Worm (Caenorhabditis elegans) whole organism, young adult: ENCODE measurements around the gene twk-8.

ENCODE experiments used
- C17E4.6 ChIP-seq: fragments of 200-800 bp; sonication (Bioruptor generic); IDR thresholded peaks from 2 replicates; pipeline ENCODE4 v1.3.6; 2022; ENCODE audit warnings: missing genetic modification reagents, missing genetic modification characterization, missing compliant biosample characterization
- F49E8.2 ChIP-seq: sonication (generic microtip); optimal IDR thresholded peaks from 3 replicates; lab custom pipeline; 2017; ENCODE audit warnings: missing genetic modification characterization, mild to moderate bottlenecking, missing compliant biosample characterization, antibody characterized with exemption, moderate library complexity; ENCODE audit not compliant: insufficient read depth
- F52B5.7 ChIP-seq: sonication (generic microtip); optimal IDR thresholded peaks from 2 replicates; lab custom pipeline; 2016; ENCODE audit warnings: mild to moderate bottlenecking, missing genetic modification characterization, missing compliant biosample characterization
- F57A8.1 ChIP-seq: fragments of 200-800 bp; sonication (Bioruptor generic); optimal IDR thresholded peaks from 2 replicates; lab custom pipeline; 2018; ENCODE audit warnings: mild to moderate bottlenecking, missing genetic modification characterization, moderate library complexity, missing compliant biosample characterization
- K11D2.4 ChIP-seq: fragments of 200-800 bp; sonication (Bioruptor generic); IDR thresholded peaks from 2 replicates; pipeline ENCODE4 v1.3.6; 2022; ENCODE audit warnings: missing genetic modification reagents, missing genetic modification characterization, missing compliant biosample characterization
- aptf-2 ChIP-seq: fragments of 200-800 bp; sonication (Bioruptor generic); conservative IDR thresholded peaks from 2 replicates; pipeline ENCODE4 v1.3.6; 2022; ENCODE audit warnings: missing genetic modification reagents, missing genetic modification characterization, missing compliant biosample characterization
- athp-1 ChIP-seq: sonication (generic microtip); optimal IDR thresholded peaks from 2 replicates; lab custom pipeline; 2017; ENCODE audit warnings: mild to moderate bottlenecking, missing genetic modification characterization, missing compliant biosample characterization
- cebp-1 ChIP-seq, 2 experiments: fragments of 200-800 bp in 1 of 2; sonication (Bioruptor generic) in 1 of 2; sonication (generic microtip) in 1 of 2; IDR thresholded peaks in 1 of 2; optimal IDR thresholded peaks in 1 of 2; 2 replicates each; pipeline versions ENCODE4 v1.3.6 to Lab custom; 2017 to 2022; ENCODE audit warnings: missing compliant biosample characterization in 2 of 2, missing genetic modification characterization in 2 of 2, mild to moderate bottlenecking in 1 of 2, missing genetic modification reagents in 1 of 2, moderate library complexity in 1 of 2
- ceh-100 ChIP-seq: fragments of 200-800 bp; sonication (Bioruptor generic); IDR thresholded peaks from 2 replicates; pipeline ENCODE4 v1.3.6; 2022; ENCODE audit warnings: missing genetic modification reagents, missing genetic modification characterization, missing compliant biosample characterization
- ceh-40 ChIP-seq: fragments of 200-800 bp; sonication (Bioruptor generic); IDR thresholded peaks from 2 replicates; pipeline ENCODE4 v1.3.6; 2022; ENCODE audit warnings: missing genetic modification characterization, missing compliant biosample characterization
- dpff-1 ChIP-seq: sonication (generic microtip); optimal IDR thresholded peaks from 2 replicates; lab custom pipeline; 2017; ENCODE audit warnings: mild to moderate bottlenecking, missing genetic modification characterization, missing compliant biosample characterization
- dpl-1 ChIP-seq: fragments of 150-350 bp; optimal IDR thresholded peaks from 2 replicates; lab custom pipeline; 2014; ENCODE audit warnings: missing biosample characterization, missing genetic modification reagents, missing genetic modification characterization
- egl-18 ChIP-seq: fragments of 200-800 bp; sonication (Bioruptor generic); IDR thresholded peaks from 2 replicates; pipeline ENCODE4 v1.3.6; 2022; ENCODE audit warnings: missing genetic modification reagents, missing genetic modification characterization, missing compliant biosample characterization
- ekl-4 ChIP-seq: fragments of 200-800 bp; sonication (Bioruptor generic); IDR thresholded peaks from 2 replicates; pipeline ENCODE4 v1.3.6; 2022; ENCODE audit warnings: missing genetic modification reagents, missing genetic modification characterization, missing compliant biosample characterization
- hlh-12 ChIP-seq: sonication (generic microtip); optimal IDR thresholded peaks from 2 replicates; lab custom pipeline; 2016; ENCODE audit warnings: missing genetic modification characterization, missing compliant biosample characterization
- hmg-1.2 ChIP-seq: fragments of 200-800 bp; sonication (Bioruptor generic); IDR thresholded peaks from 2 replicates; pipeline ENCODE4 v1.3.6; 2022; ENCODE audit warnings: missing genetic modification reagents, missing genetic modification characterization, missing compliant biosample characterization
- lin-40 ChIP-seq: sonication (generic microtip); optimal IDR thresholded peaks from 2 replicates; lab custom pipeline; 2016; ENCODE audit warnings: missing genetic modification characterization, mild to moderate bottlenecking, missing compliant biosample characterization, missing genotype, missing genetic modification reagents
- madf-3 ChIP-seq: fragments of 200-800 bp; sonication (Bioruptor generic); IDR thresholded peaks from 2 replicates; pipeline ENCODE4 v1.3.6; 2022; ENCODE audit warnings: missing genetic modification reagents, missing genetic modification characterization, missing compliant biosample characterization
- madf-6 ChIP-seq: fragments of 200-800 bp; sonication (Bioruptor generic); IDR thresholded peaks from 2 replicates; pipeline ENCODE4 v1.3.6; 2022; ENCODE audit warnings: missing genetic modification reagents, missing genetic modification characterization, missing compliant biosample characterization
- nhr-27 ChIP-seq: fragments of 200-800 bp; sonication (Bioruptor generic); optimal IDR thresholded peaks from 2 replicates; lab custom pipeline; 2018; ENCODE audit warnings: mild to moderate bottlenecking, missing genetic modification characterization, moderate library complexity, missing compliant biosample characterization
- pbrm-1 ChIP-seq: fragments of 200-800 bp; sonication (Bioruptor generic); IDR thresholded peaks from 2 replicates; pipeline ENCODE4 v1.3.6; 2022; ENCODE audit warnings: missing genetic modification reagents, missing genetic modification characterization, missing compliant biosample characterization
- repo-1 ChIP-seq: sonication (generic microtip); optimal IDR thresholded peaks from 2 replicates; lab custom pipeline; 2017; ENCODE audit warnings: mild to moderate bottlenecking, missing genetic modification characterization, missing compliant biosample characterization
- sdz-38 ChIP-seq: sonication (generic microtip); optimal IDR thresholded peaks from 2 replicates; lab custom pipeline; 2016; ENCODE audit warnings: missing genotype, missing genetic modification characterization, missing compliant biosample characterization
- snpc-1.3 ChIP-seq: sonication (generic microtip); optimal IDR thresholded peaks from 2 replicates; lab custom pipeline; 2017; ENCODE audit warnings: missing genetic modification characterization, mild to moderate bottlenecking, missing compliant biosample characterization, antibody characterized with exemption, moderate library complexity, missing genotype, missing genetic modification reagents; ENCODE audit not compliant: insufficient read depth
- sptf-2 ChIP-seq: fragments of 200-800 bp; sonication (Bioruptor generic); optimal IDR thresholded peaks from 2 replicates; lab custom pipeline; 2018; ENCODE audit warnings: mild to moderate bottlenecking, missing genetic modification characterization, missing compliant biosample characterization
- tlf-1 ChIP-seq: fragments of 200-800 bp; sonication (Bioruptor generic); optimal IDR thresholded peaks from 2 replicates; lab custom pipeline; 2018; ENCODE audit warnings: mild to moderate bottlenecking, missing genetic modification characterization, missing compliant biosample characterization
- zim-3 ChIP-seq: sonication (generic microtip); optimal IDR thresholded peaks from 2 replicates; lab custom pipeline; 2017; ENCODE audit warnings: mild to moderate bottlenecking, missing genetic modification characterization, moderate library complexity, missing compliant biosample characterization
- ztf-25 ChIP-seq: fragments of 200-800 bp; sonication (Bioruptor generic); IDR thresholded peaks from 2 replicates; pipeline ENCODE4 v1.3.6; 2022; ENCODE audit warnings: missing genetic modification reagents, missing genetic modification characterization, missing compliant biosample characterization
- ztf-28 ChIP-seq: fragments of 200-800 bp; sonication (Bioruptor generic); IDR thresholded peaks from 2 replicates; pipeline ENCODE4 v1.3.6; 2022; ENCODE audit warnings: missing genetic modification reagents, missing genetic modification characterization, missing compliant biosample characterization

Gene twk-8

DNA sequence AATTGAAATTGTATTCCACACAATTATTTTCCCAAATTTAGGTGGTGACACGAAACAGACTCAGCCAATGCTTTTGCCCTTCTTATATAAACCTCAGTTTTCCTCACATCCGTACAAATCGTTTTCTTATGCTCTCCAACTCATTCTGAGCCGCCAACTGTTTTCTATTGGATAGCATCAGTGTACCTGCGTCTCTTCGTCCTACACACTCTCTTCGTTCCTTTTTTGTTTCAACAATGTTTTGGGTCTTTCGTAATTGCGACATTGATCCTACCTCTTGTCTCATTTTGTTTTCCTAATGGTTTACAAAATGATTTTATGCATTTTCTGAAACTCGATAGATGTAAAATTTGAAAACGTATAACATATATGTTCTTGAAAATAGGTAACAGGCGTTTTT, 2.8 kb upstream of the twk-8 start:
- TF ChIP-seq snpc-1.3 (tag; lab: Kevin White, UChicago) (no peak), hmg-1.2 (peak; percentile 38; the same call in 1 of the 2 replicates)

DNA sequence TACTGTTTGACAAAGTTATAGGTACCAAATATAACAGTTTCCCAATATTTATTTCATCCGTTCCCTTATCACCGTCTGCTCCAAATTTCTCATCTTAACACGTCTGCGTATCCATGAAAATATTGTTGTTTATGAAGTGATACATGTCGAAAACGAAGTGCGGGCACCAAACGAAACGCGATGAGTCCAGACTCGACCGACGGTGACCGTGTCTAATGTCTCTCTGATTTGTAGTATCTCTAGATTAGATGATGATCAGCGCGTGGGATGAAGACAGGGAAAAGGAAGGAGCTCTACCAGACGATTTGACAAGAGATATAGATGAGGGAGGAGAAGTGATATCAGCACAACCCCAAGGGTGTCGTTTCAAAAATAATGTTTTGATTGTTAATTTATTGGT, 2.0 kb upstream of the twk-8 start:
- no peak for TF ChIP-seq F49E8.2
- TF ChIP-seq cebp-1 (GFP tag; IDR thresholded peaks at IDR 0.05; lab: Robert Waterston, UW): no peak
- no peak for TF ChIP-seq cebp-1 (tag; optimal IDR thresholded peaks at IDR 0.05; lab: Kevin White, UChicago)
- TF ChIP-seq dpff-1 (tag; lab: Kevin White, UChicago): no peak
- TF ChIP-seq ceh-100 (GFP tag; lab: Robert Waterston, UW): no peak
- TF ChIP-seq F57A8.1 (GFP tag; lab: Kevin White, UChicago): no peak
- TF ChIP-seq sdz-38 (tag; lab: Kevin White, UChicago): no peak
- no peak for TF ChIP-seq athp-1

DNA sequence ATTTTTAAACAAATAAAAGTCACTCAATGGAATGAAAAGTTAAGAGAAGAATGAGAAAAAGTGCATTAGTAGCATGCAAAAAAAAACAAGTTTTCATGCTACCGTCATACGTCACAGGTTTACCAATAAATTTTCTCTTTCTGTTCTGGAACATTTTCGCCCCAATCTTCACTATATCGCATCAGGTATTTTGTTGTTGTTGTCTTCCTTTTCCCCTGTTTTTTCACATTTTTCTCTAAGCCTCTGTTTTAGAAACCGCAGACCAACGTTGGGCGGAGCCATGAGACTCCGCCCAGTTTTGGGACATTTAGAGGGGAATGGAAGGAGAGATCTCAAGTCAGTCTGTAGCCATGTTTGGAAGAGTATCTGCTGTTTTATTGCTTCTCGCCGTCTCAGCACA, 6.1 kb downstream of the twk-8 start, which contains the start of gene msa-1:
msa-1 (plus strand) TSS at position 301 of the 400 bp plus-strand sequence.
- TF ChIP-seq K11D2.4 (0 out of 2 replicates have a peak, but pooled peaks have one; percentile 14), ztf-28 (GFP tag; lab: Robert Waterston, UW) (no peak)

DNA sequence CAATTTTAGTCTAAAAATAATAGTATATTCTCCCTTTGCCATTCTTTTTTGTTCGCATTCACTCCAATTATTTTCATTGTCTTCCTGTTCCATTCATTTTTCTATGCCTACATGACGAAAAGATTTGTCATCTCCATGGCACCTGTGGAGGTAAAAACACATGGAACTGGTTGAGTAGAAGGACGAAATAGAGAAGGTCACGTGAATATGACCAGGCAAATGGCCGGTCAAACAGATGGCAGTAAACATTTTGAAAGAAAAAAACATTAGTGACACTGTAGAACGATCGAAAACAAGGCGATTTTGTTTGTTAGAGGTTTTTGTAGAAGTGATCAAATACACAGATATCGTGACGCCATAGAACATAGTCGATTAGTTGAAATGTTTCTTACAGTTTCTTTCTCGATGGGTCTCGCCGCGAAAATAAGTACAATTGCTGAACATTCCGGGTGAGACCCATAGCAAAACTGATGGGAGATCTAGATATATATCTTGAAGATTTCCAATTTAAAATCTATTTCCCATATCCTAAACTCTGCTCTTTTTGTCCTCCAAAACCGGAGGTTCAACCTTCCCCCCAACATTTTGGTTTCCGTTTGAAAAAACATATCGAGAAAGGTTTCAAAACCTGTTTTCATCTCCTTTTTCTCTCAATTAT, 8.5 kb downstream of the twk-8 start:
- TF ChIP-seq sptf-2 (GFP tag; lab: Kevin White, UChicago) (no peak), hlh-12 (tag; lab: Kevin White, UChicago) (no peak), cebp-1 (GFP tag; IDR thresholded peaks at IDR 0.05; lab: Robert Waterston, UW) (no peak), cebp-1 (tag; optimal IDR thresholded peaks at IDR 0.05; lab: Kevin White, UChicago) (no peak), aptf-2 (GFP tag; lab: Robert Waterston, UW) (no peak)

DNA sequence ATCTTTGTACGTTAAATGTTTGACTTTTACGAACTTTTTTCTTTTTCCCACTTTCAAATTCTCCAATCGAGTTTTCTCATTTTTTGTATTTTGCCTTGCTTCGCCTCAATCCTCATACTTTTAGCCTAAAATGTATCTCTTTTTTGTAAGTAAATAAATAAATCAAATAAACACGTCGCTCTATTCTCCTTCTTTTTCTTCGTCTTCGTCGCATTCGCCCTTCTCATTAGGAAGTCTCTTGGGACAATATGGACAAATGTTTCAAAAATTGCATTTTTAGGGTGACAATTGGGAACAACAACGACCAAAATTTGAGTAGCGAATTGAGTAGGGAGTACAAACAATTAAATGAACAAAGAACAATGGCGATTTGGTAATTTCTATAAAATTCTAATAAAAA, 9.9 kb downstream of the twk-8 start:
- no peak for TF ChIP-seq ceh-100 (GFP tag; lab: Robert Waterston, UW)
- peak; percentile 2 for TF ChIP-seq lin-40 (tag; lab: Kevin White, UChicago)
- TF ChIP-seq egl-18 (GFP tag; lab: Robert Waterston, UW): no peak
- TF ChIP-seq ekl-4: no peak
- TF ChIP-seq madf-6: no peak
- 0 out of 2 replicates have a peak, but pooled peaks have one; percentile 17 for TF ChIP-seq madf-3 (GFP tag; lab: Robert Waterston, UW)
- no peak for TF ChIP-seq ceh-40 (GFP tag; lab: Robert Waterston, UW)

DNA sequence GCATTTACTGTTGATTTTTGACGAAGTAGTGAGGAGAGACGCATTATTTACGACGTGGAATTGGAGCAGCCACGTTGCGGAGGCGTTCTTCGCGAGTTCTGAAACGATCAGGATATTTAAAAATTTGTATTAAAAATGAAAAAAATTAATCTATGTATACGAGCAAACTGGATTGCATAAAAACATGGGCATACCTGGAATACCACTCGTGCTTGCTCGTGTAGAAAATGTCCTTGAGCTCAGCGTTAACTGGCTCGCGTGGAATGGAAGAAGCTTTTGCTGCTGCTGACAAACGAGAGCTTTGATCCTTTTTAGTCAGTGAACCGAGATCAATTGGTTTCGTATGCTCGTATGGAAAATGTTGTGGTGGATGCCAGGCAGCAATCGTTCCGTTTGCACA, 11.8 kb downstream of the twk-8 start, which contains the start of gene lpl-1:
lpl-1 (minus strand) TSS at position 101 of the 400 bp plus-strand sequence.
- TF ChIP-seq repo-1 (tag; lab: Kevin White, UChicago) (peak; percentile 15), dpl-1 (GFP tag; lab: Kevin White, UChicago) (no peak), ztf-25 (GFP tag; lab: Robert Waterston, UW) (no peak), ceh-100 (GFP tag; lab: Robert Waterston, UW) (no peak), lin-40 (tag; lab: Kevin White, UChicago) (no peak), F52B5.7 (tag; lab: Kevin White, UChicago) (no peak), pbrm-1 (no peak), zim-3 (tag; lab: Kevin White, UChicago) (no peak)

DNA sequence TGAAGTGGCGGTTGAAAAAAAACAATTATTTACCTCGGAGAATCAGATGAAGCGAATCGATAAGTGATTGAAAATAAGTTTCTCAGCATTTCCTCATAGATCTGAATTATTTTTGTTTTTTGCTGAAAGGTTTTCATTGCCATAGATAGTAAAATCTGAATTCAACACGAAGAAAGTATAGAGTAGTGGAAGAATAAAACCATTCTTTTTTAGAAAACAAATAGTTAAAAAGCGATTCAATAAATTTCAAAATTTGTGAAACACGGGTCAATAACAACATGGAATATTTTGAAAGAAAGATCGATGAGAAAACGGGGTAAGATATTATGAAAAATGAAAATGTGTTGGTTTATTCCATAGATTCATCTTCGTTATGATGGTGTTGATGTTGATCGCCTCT, 12.2 kb downstream of the twk-8 start, which contains the start of gene mrpl-42:
mrpl-42 (minus strand) TSS at position 101 of the 400 bp plus-strand sequence.
- TF ChIP-seq nhr-27 (tag; lab: Kevin White, UChicago) (no peak), tlf-1 (GFP tag; lab: Kevin White, UChicago) (no peak), C17E4.6 (no peak)
